Fruit fly (Drosophila melanogaster): ENCODE measurements around the gene CG44355.

Gene CG44355

DNA sequence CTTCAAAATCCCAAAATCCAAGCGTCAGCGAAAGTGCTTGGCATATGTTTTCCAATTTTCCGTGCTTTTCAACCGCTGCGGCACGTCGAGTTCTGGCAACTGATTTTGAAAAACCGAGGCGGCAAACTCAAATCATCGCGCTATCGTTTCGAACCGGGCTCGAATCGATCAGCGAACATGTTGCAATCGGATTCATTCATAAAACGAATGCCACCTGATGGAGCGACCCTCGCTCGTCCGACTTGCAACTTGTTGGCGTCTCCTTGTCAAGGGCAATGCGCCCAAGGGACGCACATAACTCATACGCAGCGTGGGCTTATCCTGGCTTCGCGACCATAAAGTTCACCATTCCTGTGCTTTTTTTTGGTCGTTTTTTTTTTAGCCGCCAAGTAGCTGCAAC is 40.8 kb downstream of the CG44355 start, which contains the start of gene CrzR:
TSS of gene CrzR (minus strand) at position 105 of the 400 bp plus-strand sequence.
- TF ChIP-seq CG7101 (tag; optimal IDR thresholded peaks at IDR 0.05) (no peak), bab1 (GFP tag; optimal IDR thresholded peaks at IDR 0.05) (no peak), CG12768 (GFP tag; optimal IDR thresholded peaks at IDR 0.05) (no peak), CG7045 (GFP tag; optimal IDR thresholded peaks at IDR 0.05) (no peak), cic (GFP tag; optimal IDR thresholded peaks at IDR 0.05) (no peak), Crg-1 (GFP tag; optimal IDR thresholded peaks at IDR 0.05) (no peak), toe (GFP tag; optimal IDR thresholded peaks at IDR 0.05) (no peak), CG14711 (tag; optimal IDR thresholded peaks at IDR 0.05) (no peak), tj (GFP tag; optimal IDR thresholded peaks at IDR 0.05) (no peak), kay (GFP tag; ENCODE audit: borderline replicate concordance) (no peak), CG5204 (GFP tag; optimal IDR thresholded peaks at IDR 0.05) (no peak), CG11617 (GFP tag; optimal IDR thresholded peaks at IDR 0.05) (no peak), Mnt (GFP tag; optimal IDR thresholded peaks at IDR 0.05) (no peak)
